Worm (Caenorhabditis elegans) whole organism, L4 larva: ENCODE measurements around the gene sri-24.
"Not testable (repeated sequence)": the region's sequence is repeated elsewhere in the genome, so short reads cannot be mapped to it uniquely, and the experiment has no call there.

Experiments
- D1046.2 ChIP-seq: fragments of 200-800 bp; sonication (Bioruptor generic); IDR thresholded peaks from 2 replicates; pipeline ENCODE4 v1.3.6; 2022; ENCODE audit warnings: missing genetic modification characterization, missing compliant biosample characterization
- T20F7.1 ChIP-seq: fragments of 200-800 bp; sonication (Bioruptor generic); optimal IDR thresholded peaks from 2 replicates; lab custom pipeline; 2018; ENCODE audit warnings: mild to moderate bottlenecking, missing genetic modification characterization, missing compliant biosample characterization
- attf-4 ChIP-seq: sonication (generic microtip); optimal IDR thresholded peaks from 3 replicates; lab custom pipeline; 2017; ENCODE audit warnings: missing biosample characterization, missing genetic modification characterization
- ceh-62 ChIP-seq: sonication (generic microtip); optimal IDR thresholded peaks from 2 replicates; lab custom pipeline; 2017; ENCODE audit warnings: missing biosample characterization, missing genetic modification characterization
- ces-1 ChIP-seq: fragments of 150-350 bp; sonication (generic microtip); optimal IDR thresholded peaks from 4 replicates; lab custom pipeline; 2014; ENCODE audit warnings: missing biosample characterization, missing genetic modification reagents, missing genetic modification characterization
- dmd-6 ChIP-seq: fragments of 200-800 bp; sonication (Bioruptor generic); IDR thresholded peaks from 2 replicates; pipeline ENCODE4 v1.3.6; 2022; ENCODE audit warnings: missing genetic modification reagents, missing genetic modification characterization, missing compliant biosample characterization
- fos-1 ChIP-seq: fragments of 150-350 bp; optimal IDR thresholded peaks from 2 replicates; lab custom pipeline; 2014; ENCODE audit warnings: missing biosample characterization, missing genetic modification characterization
- hif-1 ChIP-seq, 2 experiments: sonication (generic microtip); optimal IDR thresholded peaks; 2 replicates each; lab custom pipeline; 2016 to 2017; ENCODE audit warnings: missing compliant biosample characterization in 2 of 2, missing genetic modification characterization in 2 of 2, missing genetic modification reagents in 2 of 2, missing genotype in 2 of 2, mild to moderate bottlenecking in 1 of 2
- hlh-11 ChIP-seq: fragments of 200-800 bp; sonication (Bioruptor generic); optimal IDR thresholded peaks from 2 replicates; lab custom pipeline; 2018; ENCODE audit warnings: mild to moderate bottlenecking, missing genetic modification characterization, missing compliant biosample characterization
- hlh-30 ChIP-seq: sonication (generic microtip); optimal IDR thresholded peaks from 2 replicates; lab custom pipeline; 2017; ENCODE audit warnings: antibody characterized with exemption, mild to moderate bottlenecking, missing genetic modification characterization, missing compliant biosample characterization; ENCODE audit not compliant: insufficient read depth
- lin-13 ChIP-seq: fragments of 150-350 bp; optimal IDR thresholded peaks from 2 replicates; lab custom pipeline; 2014; ENCODE audit warnings: missing biosample characterization, missing genetic modification reagents, missing genetic modification characterization
- lin-15B ChIP-seq: fragments of 150-350 bp; sonication (generic microtip); optimal IDR thresholded peaks from 3 replicates; lab custom pipeline; 2014; ENCODE audit warnings: missing biosample characterization, missing genetic modification characterization
- mdt-29 ChIP-seq: fragments of 200-800 bp; sonication (Bioruptor generic); IDR thresholded peaks from 2 replicates; pipeline ENCODE4 v1.3.6; 2022; ENCODE audit warnings: missing genetic modification reagents, missing genetic modification characterization, missing compliant biosample characterization
- nhr-42 ChIP-seq: fragments of 200-800 bp; sonication (Bioruptor generic); IDR thresholded peaks from 2 replicates; pipeline ENCODE4 v1.3.6; 2022; ENCODE audit warnings: missing genetic modification characterization, missing compliant biosample characterization
- nhr-6 ChIP-seq: fragments of 150-350 bp; optimal IDR thresholded peaks from 2 replicates; lab custom pipeline; 2014; ENCODE audit warnings: missing biosample characterization, missing genetic modification characterization
- nhr-77 ChIP-seq: fragments of 150-350 bp; optimal IDR thresholded peaks from 2 replicates; lab custom pipeline; 2014; ENCODE audit warnings: missing biosample characterization, missing genetic modification characterization
- saeg-2 ChIP-seq: fragments of 200-800 bp; sonication (Bioruptor generic); IDR thresholded peaks from 2 replicates; pipeline ENCODE4 v1.3.6; 2022; ENCODE audit warnings: missing genetic modification reagents, missing genetic modification characterization, missing compliant biosample characterization
- snpc-4 ChIP-seq: fragments of 150-350 bp; optimal IDR thresholded peaks from 2 replicates; lab custom pipeline; 2014; ENCODE audit warnings: missing biosample characterization, missing genetic modification characterization
- tra-1 ChIP-seq: fragments of 200-800 bp; sonication (Bioruptor generic); IDR thresholded peaks from 2 replicates; pipeline ENCODE4 v1.3.6; 2022; ENCODE audit warnings: missing genetic modification reagents, missing genetic modification characterization, missing compliant biosample characterization
- unc-62 ChIP-seq, 3 experiments: fragments of 150-350 bp in 1 of 3; sonication (generic microtip); optimal IDR thresholded peaks in 2 of 3; peaks in 1 of 3; 1 replicate in 1 of 3; 2 replicates in 2 of 3; lab custom pipeline; 2014 to 2017; ENCODE audit warnings: missing biosample characterization in 3 of 3, missing genetic modification characterization in 3 of 3, missing genetic modification reagents in 3 of 3, missing genotype in 1 of 3
- zfp-3 ChIP-seq: fragments of 200-800 bp; sonication (Bioruptor generic); conservative IDR thresholded peaks from 2 replicates; pipeline ENCODE4 v1.3.6; 2022; ENCODE audit warnings: missing genetic modification reagents, missing genetic modification characterization, missing compliant biosample characterization

Gene sri-24

DNA sequence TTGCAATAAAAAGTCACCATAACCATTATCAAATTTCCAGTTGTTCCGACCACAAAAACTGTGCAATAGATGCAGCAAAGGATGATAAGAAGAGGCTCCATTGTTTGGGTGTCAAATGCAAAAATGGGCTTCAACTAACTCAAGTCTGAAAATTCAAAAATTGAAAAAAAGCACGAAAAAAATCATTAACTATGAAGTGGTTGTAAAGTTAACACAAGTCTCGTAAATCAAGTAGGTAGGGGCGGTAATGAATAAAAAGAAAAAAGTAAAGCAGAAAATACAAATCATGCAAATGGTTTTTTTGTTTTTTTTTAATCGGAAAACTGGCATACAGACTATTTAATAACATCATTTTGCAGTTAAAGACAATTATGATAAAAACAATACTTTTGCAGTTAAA is 44.7 kb downstream of the sri-24 start, which contains the start of gene srsx-39:
TSS of gene srsx-39 (minus strand) at position 101 of the 400 bp plus-strand sequence.
- not testable (repeated sequence) for TF ChIP-seq nhr-6; hlh-11; hif-1 (tag; optimal IDR thresholded peaks at IDR 0.05; lab: Kevin White, UChicago)

DNA sequence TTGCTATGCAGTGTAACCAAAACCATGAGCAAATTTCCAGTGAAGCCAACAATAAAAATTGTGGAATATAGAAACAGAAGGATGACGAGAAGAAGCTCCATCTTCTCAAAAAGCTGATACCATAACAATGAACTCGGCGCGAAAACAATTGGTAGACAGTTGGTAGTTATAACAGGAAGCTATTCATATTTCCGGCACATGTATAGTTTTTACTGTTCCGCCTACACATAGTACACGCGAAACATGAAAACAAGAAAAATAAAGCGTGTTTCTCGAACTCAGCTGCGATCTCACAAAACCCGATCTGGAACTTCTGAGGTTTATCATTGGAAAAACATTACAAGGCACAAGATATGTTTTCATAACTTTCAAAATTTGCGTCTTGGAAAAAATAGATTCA is 47.1 kb downstream of the sri-24 start, which contains the start of gene srsx-37:
TSS of gene srsx-37 (minus strand) at position 101 of the 400 bp plus-strand sequence.
- no peak for TF ChIP-seq snpc-4 (tag; lab: Kevin White, UChicago)
- TF ChIP-seq tra-1 (GFP tag; lab: Robert Waterston, UW), result no peak
- TF ChIP-seq ceh-62, result no peak
- no peak for TF ChIP-seq fos-1 (tag; lab: Kevin White, UChicago)
- TF ChIP-seq T20F7.1, result no peak
- no peak for TF ChIP-seq lin-13 (GFP tag; lab: Kevin White, UChicago)
- no peak for TF ChIP-seq zfp-3
- no peak for TF ChIP-seq lin-15B
- TF ChIP-seq hlh-30 (tag; lab: Kevin White, UChicago), result no peak
- no peak for TF ChIP-seq mdt-29
- TF ChIP-seq nhr-77 (tag; lab: Kevin White, UChicago), result no peak
- TF ChIP-seq nhr-42 (GFP tag; lab: Robert Waterston, UW), result no peak
- no peak for TF ChIP-seq attf-4 (tag; lab: Kevin White, UChicago)

DNA sequence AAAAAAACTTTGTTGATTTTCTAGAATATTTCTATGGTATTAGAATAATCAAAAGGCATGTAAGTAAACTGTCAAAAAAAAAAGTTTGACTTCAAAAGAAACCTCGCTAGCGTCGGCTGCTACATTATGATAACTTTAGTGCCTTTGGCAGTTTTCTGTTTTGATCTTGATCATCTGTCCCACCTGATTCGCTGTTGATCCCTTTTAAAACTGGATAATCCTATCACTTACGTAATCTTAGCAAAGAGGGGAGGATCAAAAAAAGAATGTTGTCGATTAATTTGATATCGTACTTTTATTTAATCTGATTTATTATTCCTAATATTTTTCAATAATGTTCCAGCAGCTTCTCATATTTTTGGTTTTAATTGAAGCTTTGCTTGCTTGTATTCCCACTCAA is 47.9 kb downstream of the sri-24 start, which contains the start of gene M01B2.8:
TSS of gene M01B2.8 (plus strand) at position 301 of the 400 bp plus-strand sequence.
- TF ChIP-seq D1046.2 (GFP tag; lab: Robert Waterston, UW) (no peak), dmd-6 (GFP tag; lab: Robert Waterston, UW) (no peak), ces-1 (GFP tag; lab: Kevin White, UChicago) (no peak), T20F7.1 (no peak)
- TF ChIP-seq, all 104 proteins: peak for 0

DNA sequence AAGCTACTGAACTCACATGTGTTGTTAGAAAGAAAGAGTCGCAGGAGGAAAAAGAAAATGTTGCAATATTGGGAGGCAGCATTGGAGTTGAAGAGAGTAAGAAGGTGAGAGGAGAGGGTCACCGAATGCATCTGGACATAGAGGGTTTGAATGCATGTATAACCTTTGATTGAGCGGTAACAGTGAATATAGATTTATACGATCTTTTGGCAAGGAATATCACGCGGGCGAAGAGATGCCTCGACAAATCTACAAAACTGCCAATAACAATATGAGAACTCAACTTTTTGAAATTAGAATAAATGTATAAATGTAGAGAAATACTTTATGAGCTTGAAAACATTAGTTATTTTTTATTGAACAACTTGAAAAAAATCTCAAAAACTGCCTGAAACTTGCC is 50.4 kb downstream of the sri-24 start, which contains the start of gene M01B2.10:
TSS of gene M01B2.10 (minus strand) at position 101 of the 400 bp plus-strand sequence.
- TF ChIP-seq fos-1 (tag; lab: Kevin White, UChicago); unc-62 (GFP tag; optimal IDR thresholded peaks at IDR 0.05 in 1 of 2; lab: Kevin White, UChicago); unc-62 (tag; optimal IDR thresholded peaks at IDR 0.05; lab: Kevin White, UChicago); saeg-2 (GFP tag; lab: Robert Waterston, UW): not testable (repeated sequence)
- TF ChIP-seq, all 104 proteins: peak for 0; not testable (repeated sequence) for 104
